Fruit fly (Drosophila melanogaster): ENCODE results near the gene CG5906.

The CG5906 gene

dm6 chr3L:11822446-11823334 lies 48.4 kb downstream of the CG5906 start, which contains the start of gene RpL10Ab (continued):
- peak; percentile 65 for TF ChIP-seq pfk (GFP tag; optimal IDR thresholded peaks at IDR 0.05)
- peak; percentile 45 for TF ChIP-seq CG12391 (tag; optimal IDR thresholded peaks at IDR 0.05)
- TF ChIP-seq CG7987 (GFP tag; optimal IDR thresholded peaks at IDR 0.05), result peak; percentile 84
- no peak for TF ChIP-seq tx (GFP tag; optimal IDR thresholded peaks at IDR 0.05)
- TF ChIP-seq unc-4 (GFP tag; IDR thresholded peaks at IDR 0.05; ENCODE audit: partially characterized antibody), result peak; percentile 65
- peak; percentile 72 for TF ChIP-seq tna (GFP tag; IDR thresholded peaks at IDR 0.05; ENCODE audit: partially characterized antibody)
- peak; percentile 13 for TF ChIP-seq kah (GFP tag; optimal IDR thresholded peaks at IDR 0.05)
- peak; percentile 61; the same call in 1 of the 3 replicates for TF ChIP-seq CG11560 (tag; IDR thresholded peaks at IDR 0.05)
- TF ChIP-seq Elba2 (GFP tag; optimal IDR thresholded peaks at IDR 0.05), result no peak
- TF ChIP-seq CG6654 (GFP tag; optimal IDR thresholded peaks at IDR 0.05), result peak; percentile 61
- no peak for TF ChIP-seq gfzf (GFP tag; optimal IDR thresholded peaks at IDR 0.05)
- peak; percentile 90 for TF ChIP-seq dm (GFP tag; optimal IDR thresholded peaks at IDR 0.05)
- peak; percentile 78 for TF ChIP-seq Dref (GFP tag; IDR thresholded peaks at IDR 0.05)
- TF ChIP-seq toy (GFP tag; IDR thresholded peaks at IDR 0.05), result peak; percentile 21; the same call in 1 of the 2 replicates
- TF ChIP-seq otp (GFP tag; IDR thresholded peaks at IDR 0.05), result peak; percentile 72; the same call in 2 of the 3 replicates
- peak; percentile 71 for TF ChIP-seq CG17328 (GFP tag; IDR thresholded peaks at IDR 0.05)
- TF ChIP-seq tin (GFP tag; optimal IDR thresholded peaks at IDR 0.05), result peak; percentile 26
- peak; percentile 63 for TF ChIP-seq hbn (GFP tag; IDR thresholded peaks at IDR 0.05; ENCODE audit: partially characterized antibody)
- peak; percentile 29 for TF ChIP-seq Max (GFP tag; optimal IDR thresholded peaks at IDR 0.05)
- no peak for TF ChIP-seq Eip74EF (GFP tag; optimal IDR thresholded peaks at IDR 0.05)
- peak; percentile 54; the same call in 1 of the 2 replicates for TF ChIP-seq danr (GFP tag; IDR thresholded peaks at IDR 0.05)
- peak; percentile 20 for TF ChIP-seq Six4 (GFP tag; optimal IDR thresholded peaks at IDR 0.05)
- no peak for TF ChIP-seq psq (GFP tag; optimal IDR thresholded peaks at IDR 0.05)
- TF ChIP-seq D19B (GFP tag; optimal IDR thresholded peaks at IDR 0.05), result peak; percentile 49
- peak; percentile 92 for TF ChIP-seq ci (GFP tag; IDR thresholded peaks at IDR 0.05)
- TF ChIP-seq Ptx1 (GFP tag; IDR thresholded peaks at IDR 0.05), result peak; percentile 74
- peak; percentile 59; the same call in 1 of the 2 replicates for TF ChIP-seq CG14667 (GFP tag; IDR thresholded peaks at IDR 0.05)
- TF ChIP-seq CG7357 (GFP tag; IDR thresholded peaks at IDR 0.05), result peak; percentile 66; the same call in 1 of the 3 replicates
- TF ChIP-seq bsh (GFP tag; optimal IDR thresholded peaks at IDR 0.05), result peak; percentile 19 to 24
- TF ChIP-seq Ets97D (GFP tag; optimal IDR thresholded peaks at IDR 0.05), result peak; percentile 97
- TF ChIP-seq CG10979 (tag; optimal IDR thresholded peaks at IDR 0.05), result peak; percentile 17
- TF ChIP-seq bigmax (GFP tag; optimal IDR thresholded peaks at IDR 0.05), result no peak
- peak; percentile 10 for TF ChIP-seq CG15601 (tag; optimal IDR thresholded peaks at IDR 0.05)
- peak; percentile 49 for TF ChIP-seq CG7839 (tag; optimal IDR thresholded peaks at IDR 0.05)
- no peak; the same call in 1 of the 2 replicates for TF ChIP-seq dati (GFP tag; IDR thresholded peaks at IDR 0.05)
- TF ChIP-seq CG11695 (GFP tag; IDR thresholded peaks at IDR 0.05), result no peak; the same call in 2 of the 3 replicates
- TF ChIP-seq Dp (GFP tag; optimal IDR thresholded peaks at IDR 0.05), result no peak
- peak; percentile 64 for TF ChIP-seq Doc3 (GFP tag; IDR thresholded peaks at IDR 0.05; ENCODE audit: partially characterized antibody)
- peak; percentile 96 for TF ChIP-seq Med (GFP tag)
- TF ChIP-seq dysf (GFP tag; IDR thresholded peaks at IDR 0.05), result peak; percentile 80; the same call in 2 of the 3 replicates
- TF ChIP-seq Ada2b (GFP tag; IDR thresholded peaks at IDR 0.05), result peak; percentile 38; the same call in 1 of the 2 replicates
- peak; percentile 78 for TF ChIP-seq nerfin-2 (GFP tag; IDR thresholded peaks at IDR 0.05; ENCODE audit: partially characterized antibody)
- TF ChIP-seq CG18262 (tag; optimal IDR thresholded peaks at IDR 0.05), result peak; percentile 72
- TF ChIP-seq CG6854 (GFP tag; optimal IDR thresholded peaks at IDR 0.05), result no peak
- TF ChIP-seq fd64A (GFP tag; optimal IDR thresholded peaks at IDR 0.05), result peak; percentile 38
- peak; percentile 25 for TF ChIP-seq CG6683 (GFP tag; optimal IDR thresholded peaks at IDR 0.05)
- TF ChIP-seq CG15696 (tag; optimal IDR thresholded peaks at IDR 0.05), result peak; percentile 50
